Fruit fly (Drosophila melanogaster) whole organism, embryonic: ENCODE measurements around the gene Pgd.

Experiments used
- Abd-B ChIP-seq: fragments of 200-800 bp; sonication (Bioruptor generic); optimal IDR thresholded peaks from 2 replicates; lab custom pipeline; 2018; ENCODE audit warnings: missing biosample characterization, mild to moderate bottlenecking, missing genetic modification characterization, moderate library complexity
- Adf1 ChIP-seq: fragments of 200-800 bp; sonication (Bioruptor generic); IDR thresholded peaks from 2 replicates; pipeline ENCODE4 v1.3.6; 2022; ENCODE audit warnings: missing biosample characterization, missing genetic modification characterization
- Antp ChIP-seq: fragments of 200-800 bp; sonication (Bioruptor generic); optimal IDR thresholded peaks from 3 replicates; lab custom pipeline; 2016; ENCODE audit warnings: missing biosample characterization, missing genetic modification characterization
- Atf3 ChIP-seq: fragments of 200-800 bp; sonication (Bioruptor generic); optimal IDR thresholded peaks from 3 replicates; lab custom pipeline; 2016; ENCODE audit warnings: missing biosample characterization, missing genetic modification characterization
- CG10147 ChIP-seq: fragments of 200-800 bp; sonication (Bioruptor generic); optimal IDR thresholded peaks from 2 replicates; lab custom pipeline; 2019; ENCODE audit warnings: missing biosample characterization, mild to moderate bottlenecking, missing genetic modification characterization, moderate library complexity
- CG1024 ChIP-seq: fragments of 200-800 bp; sonication (Bioruptor generic); IDR thresholded peaks from 2 replicates; pipeline ENCODE4 v1.3.6; 2022; ENCODE audit warnings: missing biosample characterization, missing genetic modification characterization
- CG10431 ChIP-seq: fragments of 200-800 bp; sonication (Bioruptor generic); optimal IDR thresholded peaks from 3 replicates; lab custom pipeline; 2018; ENCODE audit warnings: missing biosample characterization, mild to moderate bottlenecking, missing genetic modification characterization
- CG12071 ChIP-seq: fragments of 200-800 bp; sonication (Bioruptor generic); optimal IDR thresholded peaks from 3 replicates; lab custom pipeline; 2018; ENCODE audit warnings: missing biosample characterization, mild to moderate bottlenecking, missing genetic modification characterization
- CG12219 ChIP-seq: fragments of 200-800 bp; sonication (Bioruptor generic); optimal IDR thresholded peaks from 3 replicates; lab custom pipeline; 2018; ENCODE audit warnings: missing biosample characterization, mild to moderate bottlenecking, missing genetic modification characterization
- CG1233 ChIP-seq: fragments of 200-800 bp; sonication (Bioruptor generic); optimal IDR thresholded peaks from 4 replicates; lab custom pipeline; 2018; ENCODE audit warnings: missing biosample characterization, mild to moderate bottlenecking, missing genetic modification characterization
- CG13894 ChIP-seq: fragments of 200-800 bp; sonication (Bioruptor generic); optimal IDR thresholded peaks from 3 replicates; lab custom pipeline; 2018; ENCODE audit warnings: missing biosample characterization, mild to moderate bottlenecking, missing genetic modification characterization, moderate library complexity
- CG14965 ChIP-seq: fragments of 200-800 bp; sonication (Bioruptor generic); optimal IDR thresholded peaks from 2 replicates; lab custom pipeline; 2016; ENCODE audit warnings: missing biosample characterization, missing genetic modification characterization, borderline replicate concordance
- CG1602 ChIP-seq: fragments of 200-800 bp; sonication (Bioruptor generic); optimal IDR thresholded peaks from 3 replicates; lab custom pipeline; 2016; ENCODE audit warnings: missing biosample characterization, missing genetic modification characterization
- CG17328 ChIP-seq: fragments of 200-800 bp; sonication (Bioruptor generic); IDR thresholded peaks from 2 replicates; pipeline ENCODE4 v1.3.6; 2022; ENCODE audit warnings: missing biosample characterization, missing genetic modification characterization
- CG1832 ChIP-seq: fragments of 200-800 bp; sonication (Bioruptor generic); optimal IDR thresholded peaks from 2 replicates; lab custom pipeline; 2017; ENCODE audit warnings: missing biosample characterization, mild to moderate bottlenecking, missing genetic modification characterization, inconsistent platforms
- CG3065 ChIP-seq: fragments of 200-800 bp; sonication (Bioruptor generic); optimal IDR thresholded peaks from 2 replicates; lab custom pipeline; 2016; ENCODE audit warnings: missing biosample characterization, missing genetic modification characterization
- CG34422 ChIP-seq: fragments of 200-800 bp; sonication (Bioruptor generic); IDR thresholded peaks from 3 replicates; pipeline ENCODE4 v1.3.6; 2022; ENCODE audit warnings: missing biosample characterization, missing genetic modification characterization
- CG5245 ChIP-seq: fragments of 200-800 bp; sonication (Bioruptor generic); optimal IDR thresholded peaks from 3 replicates; lab custom pipeline; 2016; ENCODE audit warnings: missing biosample characterization, missing genetic modification characterization
- CG6272 ChIP-seq: fragments of 200-800 bp; sonication (Bioruptor generic); IDR thresholded peaks from 2 replicates; pipeline ENCODE4 v1.3.6; 2022; ENCODE audit warnings: missing biosample characterization, missing genetic modification characterization
- CG6791 ChIP-seq: fragments of 200-800 bp; sonication (Bioruptor generic); IDR thresholded peaks from 3 replicates; pipeline ENCODE4 v1.3.6; 2022; ENCODE audit warnings: missing biosample characterization, missing genetic modification characterization; ENCODE audit not compliant: partially characterized antibody
- CG7928 ChIP-seq: fragments of 200-800 bp; sonication (Bioruptor generic); optimal IDR thresholded peaks from 2 replicates; lab custom pipeline; 2017; ENCODE audit warnings: missing biosample characterization, mild to moderate bottlenecking, missing genetic modification characterization
- CG8478 ChIP-seq: fragments of >200 bp; optimal IDR thresholded peaks from 2 replicates; lab custom pipeline; 2018
- CHES-1-like ChIP-seq: fragments of 200-800 bp; sonication (Bioruptor generic); optimal IDR thresholded peaks from 2 replicates; lab custom pipeline; 2016; ENCODE audit warnings: missing biosample characterization, missing genetic modification characterization
- Dad ChIP-seq: fragments of 200-800 bp; sonication (Bioruptor generic); optimal IDR thresholded peaks from 3 replicates; lab custom pipeline; 2016; ENCODE audit warnings: missing biosample characterization, missing genetic modification characterization
- E2f1 ChIP-seq: fragments of 200-800 bp; sonication (Bioruptor generic); IDR thresholded peaks from 2 replicates; pipeline ENCODE4 v1.3.6; 2022; ENCODE audit warnings: missing biosample characterization, missing genetic modification characterization
- Ets97D ChIP-seq: fragments of 200-800 bp; sonication (Bioruptor generic); optimal IDR thresholded peaks from 3 replicates; lab custom pipeline; 2016; ENCODE audit warnings: missing biosample characterization, missing genetic modification characterization
- Hey ChIP-seq: fragments of 200-800 bp; sonication (Bioruptor generic); optimal IDR thresholded peaks from 3 replicates; lab custom pipeline; 2018; ENCODE audit warnings: missing biosample characterization, mild to moderate bottlenecking, missing genetic modification characterization
- Lim3 ChIP-seq: fragments of 200-800 bp; sonication (Bioruptor generic); IDR thresholded peaks from 2 replicates; pipeline ENCODE4 v1.3.6; 2022; ENCODE audit warnings: missing biosample characterization, missing genetic modification characterization
- MESR4 ChIP-seq: fragments of 200-800 bp; sonication (Bioruptor generic); optimal IDR thresholded peaks from 2 replicates; lab custom pipeline; 2018; ENCODE audit warnings: missing biosample characterization, mild to moderate bottlenecking, missing genetic modification characterization, moderate library complexity
- MTF-1 ChIP-seq: fragments of 200-800 bp; sonication (Bioruptor generic); optimal IDR thresholded peaks from 2 replicates; lab custom pipeline; 2018; ENCODE audit warnings: missing biosample characterization, mild to moderate bottlenecking, missing genetic modification characterization, borderline replicate concordance
- Mad ChIP-seq: fragments of 200-800 bp; sonication (Bioruptor generic); optimal IDR thresholded peaks from 2 replicates; lab custom pipeline; 2016; ENCODE audit warnings: missing biosample characterization, missing genetic modification characterization
- NC2α ChIP-seq: fragments of 200-800 bp; sonication (Bioruptor generic); optimal IDR thresholded peaks from 2 replicates; lab custom pipeline; 2016; ENCODE audit warnings: missing biosample characterization, missing genetic modification characterization
- Neu2 ChIP-seq: fragments of 200-800 bp; sonication (Bioruptor generic); optimal IDR thresholded peaks from 3 replicates; lab custom pipeline; 2016; ENCODE audit warnings: missing biosample characterization, missing genetic modification characterization, borderline replicate concordance
- Oli ChIP-seq: fragments of 200-800 bp; sonication (Bioruptor generic); optimal IDR thresholded peaks from 2 replicates; lab custom pipeline; 2018; ENCODE audit warnings: missing biosample characterization, mild to moderate bottlenecking, missing genetic modification characterization, moderate library complexity
- Sin3A ChIP-seq: fragments of >200 bp; optimal IDR thresholded peaks from 2 replicates; lab custom pipeline; 2018
- br ChIP-seq: fragments of >200 bp; optimal IDR thresholded peaks from 2 replicates; lab custom pipeline; 2017
- cad ChIP-seq: fragments of >200 bp; optimal IDR thresholded peaks from 2 replicates; lab custom pipeline; 2017; ENCODE audit warnings: missing biosample characterization, missing genetic modification characterization
- cas ChIP-seq: fragments of 200-800 bp; sonication (Bioruptor generic); IDR thresholded peaks from 2 replicates; pipeline ENCODE4 v1.3.6; 2022; ENCODE audit warnings: missing biosample characterization, missing genetic modification characterization
- disco-r ChIP-seq: fragments of 200-800 bp; sonication (Bioruptor generic); optimal IDR thresholded peaks from 2 replicates; lab custom pipeline; 2016; ENCODE audit warnings: missing biosample characterization, missing genetic modification characterization
- emc ChIP-seq: fragments of 200-800 bp; sonication (Bioruptor generic); optimal IDR thresholded peaks from 2 replicates; lab custom pipeline; 2016; ENCODE audit warnings: missing biosample characterization, missing genetic modification characterization
- exex ChIP-seq: fragments of 200-800 bp; sonication (Bioruptor generic); optimal IDR thresholded peaks from 4 replicates; lab custom pipeline; 2018; ENCODE audit warnings: missing biosample characterization, mild to moderate bottlenecking, missing genetic modification characterization, moderate library complexity
- h ChIP-seq: fragments of >200 bp; optimal IDR thresholded peaks from 2 replicates; lab custom pipeline; 2017
- kni ChIP-seq: fragments of 200-800 bp; sonication (Bioruptor generic); optimal IDR thresholded peaks from 3 replicates; lab custom pipeline; 2017; ENCODE audit warnings: mild to moderate bottlenecking, missing biosample characterization, missing genetic modification reagents, missing genetic modification characterization
- lbe ChIP-seq: fragments of 200-800 bp; sonication (Bioruptor generic); optimal IDR thresholded peaks from 2 replicates; lab custom pipeline; 2016; ENCODE audit warnings: missing biosample characterization, mild to moderate bottlenecking, missing genetic modification characterization
- p53 ChIP-seq: fragments of 200-800 bp; sonication (Bioruptor generic); optimal IDR thresholded peaks from 2 replicates; lab custom pipeline; 2016; ENCODE audit warnings: missing biosample characterization, missing genetic modification characterization
- pnt ChIP-seq: fragments of 200-800 bp; sonication (Bioruptor generic); optimal IDR thresholded peaks from 3 replicates; lab custom pipeline; 2016; ENCODE audit warnings: missing biosample characterization, missing genetic modification characterization
- ranshi ChIP-seq: fragments of 200-800 bp; sonication (Bioruptor generic); IDR thresholded peaks from 2 replicates; pipeline ENCODE4 v1.3.6; 2022; ENCODE audit warnings: missing biosample characterization, missing genetic modification characterization
- rib ChIP-seq: fragments of 200-800 bp; sonication (Bioruptor generic); IDR thresholded peaks from 2 replicates; pipeline ENCODE4 v1.3.6; 2022; ENCODE audit warnings: missing biosample characterization, missing genetic modification characterization
- sc ChIP-seq, 3 experiments: fragments of >200 bp in 2 of 3; fragments of 200-800 bp in 1 of 3; sonication (Bioruptor generic) in 1 of 3; optimal IDR thresholded peaks; 2 replicates in 2 of 3; 3 replicates in 1 of 3; lab custom pipeline; 2017; ENCODE audit warnings: mild to moderate bottlenecking in 1 of 3, missing biosample characterization in 1 of 3, missing genetic modification characterization in 1 of 3, missing genetic modification reagents in 1 of 3
- slp2 ChIP-seq: fragments of 200-800 bp; sonication (Bioruptor generic); optimal IDR thresholded peaks from 2 replicates; lab custom pipeline; 2016; ENCODE audit warnings: missing biosample characterization, missing genetic modification characterization
- trh ChIP-seq: fragments of 200-800 bp; sonication (Bioruptor generic); optimal IDR thresholded peaks from 2 replicates; lab custom pipeline; 2016; ENCODE audit warnings: missing biosample characterization, missing genetic modification characterization

Gene Pgd

DNA sequence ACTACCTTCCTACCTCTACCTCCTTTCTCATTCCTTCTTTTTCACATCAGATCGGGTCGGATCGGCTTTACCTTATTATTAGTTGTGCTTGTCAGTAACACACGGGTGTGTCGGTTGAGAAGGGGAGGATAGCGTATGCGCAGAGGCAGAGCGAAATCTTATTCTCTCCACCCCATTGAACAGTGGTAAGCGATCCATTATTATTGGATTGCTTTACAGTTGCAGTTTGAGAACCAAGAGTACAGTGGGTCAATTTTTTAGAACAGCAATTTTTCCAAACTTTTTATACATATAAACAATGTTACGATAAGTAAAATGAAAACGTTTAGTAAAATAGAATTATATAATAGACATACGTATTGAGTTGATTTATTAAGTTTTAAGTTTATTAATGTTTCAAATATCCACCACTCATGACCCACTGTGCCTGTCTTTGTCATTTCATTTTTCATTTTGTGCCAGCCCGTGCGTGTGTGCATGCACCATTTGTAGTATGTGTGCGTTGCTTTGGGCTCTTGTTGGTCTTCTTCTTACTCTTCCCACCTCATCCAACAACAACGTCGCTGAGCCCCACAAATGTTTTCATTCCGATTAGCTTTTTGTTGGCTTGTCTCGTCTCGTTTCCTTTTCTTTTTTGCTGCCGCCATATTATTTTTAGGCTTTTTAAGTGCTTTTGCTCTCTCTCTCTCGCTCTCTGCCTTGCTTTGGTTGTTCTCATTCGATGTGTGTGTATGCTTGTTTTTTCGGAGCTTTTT lies 7.2 kb upstream of the Pgd start (continued):
- TF ChIP-seq Adf1 (GFP tag; lab: Robert Waterston, UW) (peak; percentile 65), CHES-1-like (GFP tag; lab: Kevin White, UChicago) (peak; percentile 87), CG1233 (GFP tag; lab: Kevin White, UChicago) (peak; percentile 99), CG10431 (GFP tag; lab: Kevin White, UChicago) (peak; percentile 98), CG12219 (GFP tag; lab: Kevin White, UChicago) (peak; percentile 99), br (lab: Kevin White, UChicago) (no peak), sc (optimal IDR thresholded peaks at IDR 0.05; lab: Kevin White, UChicago) (no peak), sc (GFP tag; optimal IDR thresholded peaks at IDR 0.05; lab: Kevin White, UChicago) (peak; percentile 98), Oli (tag; lab: Kevin White, UChicago) (peak; percentile 99), CG8478 (lab: Kevin White, UChicago) (no peak), Neu2 (peak; percentile 53), h (lab: Kevin White, UChicago) (no peak), CG5245 (GFP tag; lab: Kevin White, UChicago) (peak; percentile 97), CG3065 (peak; percentile 97), CG1832 (no peak), cas (peak; percentile 96), trh (GFP tag; lab: Kevin White, UChicago) (peak; percentile 97), exex (tag; lab: Kevin White, UChicago) (peak; percentile 93), Atf3 (GFP tag; lab: Kevin White, UChicago) (peak; percentile 88), pnt (GFP tag; lab: Kevin White, UChicago) (peak; percentile 89), Mad (GFP tag; lab: Kevin White, UChicago) (peak; percentile 95), slp2 (peak; percentile 85), p53 (GFP tag; lab: Kevin White, UChicago) (peak; percentile 73), CG1024 (peak; percentile 93), CG6791 (GFP tag; lab: Robert Waterston, UW) (peak; percentile 68; the same call in 1 of the 3 replicates), CG1602 (GFP tag; lab: Kevin White, UChicago) (peak; percentile 99), emc (GFP tag; lab: Kevin White, UChicago) (peak; percentile 90), Hey (tag; lab: Kevin White, UChicago) (peak; percentile 94), MESR4 (GFP tag; lab: Kevin White, UChicago) (peak; percentile 58), CG12071 (peak; percentile 98), cad (GFP tag; lab: Kevin White, UChicago) (no peak), CG13894 (tag; lab: Kevin White, UChicago) (peak; percentile 99), Dad (GFP tag; lab: Kevin White, UChicago) (peak; percentile 93), NC2α (GFP tag; lab: Kevin White, UChicago) (peak; percentile 87), Sin3A (lab: Kevin White, UChicago) (no peak), kni (GFP tag; lab: Kevin White, UChicago) (peak; percentile 94), Lim3 (GFP tag; lab: Robert Waterston, UW) (peak; percentile 96), lbe (GFP tag; lab: Kevin White, UChicago) (peak; percentile 98), Antp (GFP tag; lab: Kevin White, UChicago) (peak; percentile 85), CG6272 (GFP tag; lab: Robert Waterston, UW) (peak; percentile 97), MTF-1 (GFP tag; lab: Kevin White, UChicago) (peak; percentile 98), CG10147 (GFP tag; lab: Kevin White, UChicago) (peak; percentile 99), CG17328 (GFP tag; lab: Robert Waterston, UW) (peak; percentile 98), CG14965 (GFP tag; lab: Kevin White, UChicago) (no peak), CG7928 (peak; percentile 84), disco-r (peak; percentile 94), Ets97D (GFP tag; lab: Kevin White, UChicago) (peak; percentile 46), rib (GFP tag; lab: Robert Waterston, UW) (peak; percentile 99), CG34422 (GFP tag; lab: Robert Waterston, UW) (peak; percentile 99), ranshi (GFP tag; lab: Robert Waterston, UW) (peak; percentile 98), E2f1 (peak; percentile 98), Abd-B (GFP tag; lab: Kevin White, UChicago) (peak; percentile 99)
